Worm (Caenorhabditis elegans) whole organism, mixed stage, embryonic: ENCODE data around the gene cul-3.
A peak's percentile ranks its signal among the peaks of the same experiment; 100 is the strongest.
"Not testable (repeated sequence)": the region's sequence is repeated elsewhere in the genome, so short reads cannot be mapped to it uniquely, and the experiment has no call there.

Experiments used
- ceh-39 ChIP-seq: fragments of 150-350 bp; optimal IDR thresholded peaks from 2 replicates; lab custom pipeline; 2014; ENCODE audit warnings: missing biosample characterization, missing genetic modification characterization
- ceh-83 ChIP-seq: fragments of 200-800 bp; sonication (Bioruptor generic); optimal IDR thresholded peaks from 2 replicates; lab custom pipeline; 2018; ENCODE audit warnings: mild to moderate bottlenecking, missing genetic modification characterization, missing compliant biosample characterization
- ces-1 ChIP-seq: fragments of 150-350 bp; optimal IDR thresholded peaks from 2 replicates; lab custom pipeline; 2014; ENCODE audit warnings: missing biosample characterization, missing genetic modification reagents, missing genetic modification characterization
- cnd-1 ChIP-seq: fragments of 200-800 bp; sonication (Bioruptor generic); optimal IDR thresholded peaks from 2 replicates; lab custom pipeline; 2018; ENCODE audit warnings: mild to moderate bottlenecking, missing genetic modification characterization, missing compliant biosample characterization
- drap-1 ChIP-seq: fragments of 200-800 bp; sonication (Bioruptor generic); optimal IDR thresholded peaks from 3 replicates; lab custom pipeline; 2018; ENCODE audit warnings: mild to moderate bottlenecking, missing genetic modification characterization, missing compliant biosample characterization
- elt-3 ChIP-seq: fragments of 150-350 bp; optimal IDR thresholded peaks from 2 replicates; lab custom pipeline; 2014; ENCODE audit warnings: missing biosample characterization, missing genetic modification characterization
- flh-1 ChIP-seq: fragments of 200-800 bp; sonication (Bioruptor generic); optimal IDR thresholded peaks from 2 replicates; lab custom pipeline; 2018; ENCODE audit warnings: mild to moderate bottlenecking, missing genetic modification characterization, moderate library complexity, missing compliant biosample characterization
- ham-2 ChIP-seq: fragments of 200-800 bp; sonication (Bioruptor generic); optimal IDR thresholded peaks from 2 replicates; lab custom pipeline; 2018; ENCODE audit warnings: mild to moderate bottlenecking, missing genetic modification characterization, missing compliant biosample characterization
- lin-13 ChIP-seq: fragments of 150-350 bp; optimal IDR thresholded peaks from 2 replicates; lab custom pipeline; 2014; ENCODE audit warnings: missing biosample characterization, missing genetic modification characterization
- mab-5 ChIP-seq: fragments of 150-350 bp; optimal IDR thresholded peaks from 2 replicates; lab custom pipeline; 2014; ENCODE audit warnings: missing biosample characterization, missing genetic modification characterization
- mep-1 ChIP-seq: fragments of 150-350 bp; optimal IDR thresholded peaks from 2 replicates; lab custom pipeline; 2017; ENCODE audit warnings: missing biosample characterization, missing genetic modification reagents, missing genetic modification characterization, inconsistent platforms
- mls-2 ChIP-seq: sonication (generic microtip); optimal IDR thresholded peaks from 2 replicates; lab custom pipeline; 2016; ENCODE audit warnings: mild to moderate bottlenecking, missing genetic modification characterization, moderate library complexity, missing compliant biosample characterization
- nhr-2 ChIP-seq: fragments of 150-350 bp; optimal IDR thresholded peaks from 2 replicates; lab custom pipeline; 2014; ENCODE audit warnings: missing biosample characterization, missing genetic modification characterization
- nhr-237 ChIP-seq: fragments of 150-350 bp; optimal IDR thresholded peaks from 2 replicates; lab custom pipeline; 2014; ENCODE audit warnings: missing biosample characterization, missing genetic modification characterization
- nhr-28 ChIP-seq: fragments of 150-350 bp; optimal IDR thresholded peaks from 2 replicates; lab custom pipeline; 2014; ENCODE audit warnings: missing biosample characterization, missing genetic modification characterization
- nhr-76 ChIP-seq: sonication (generic microtip); optimal IDR thresholded peaks from 2 replicates; lab custom pipeline; 2017; ENCODE audit warnings: missing biosample characterization, missing genetic modification characterization
- pha-4 ChIP-seq: fragments of 150-350 bp; optimal IDR thresholded peaks from 2 replicates; lab custom pipeline; 2018; ENCODE audit warnings: missing biosample characterization, missing genetic modification reagents, missing genetic modification characterization
- sem-2 ChIP-seq: fragments of 200-800 bp; sonication (Bioruptor generic); optimal IDR thresholded peaks from 2 replicates; lab custom pipeline; 2018; ENCODE audit warnings: mild to moderate bottlenecking, missing genetic modification characterization, missing compliant biosample characterization
- snpc-4 ChIP-seq: fragments of 150-350 bp; optimal IDR thresholded peaks from 2 replicates; lab custom pipeline; 2014; ENCODE audit warnings: missing biosample characterization, missing genetic modification characterization
- sptf-1 ChIP-seq: sonication (generic microtip); optimal IDR thresholded peaks from 2 replicates; lab custom pipeline; 2017; ENCODE audit warnings: mild to moderate bottlenecking, missing genetic modification characterization, moderate library complexity, missing compliant biosample characterization
- tbx-8 ChIP-seq: fragments of 200-800 bp; sonication (Bioruptor generic); optimal IDR thresholded peaks from 2 replicates; lab custom pipeline; 2018; ENCODE audit warnings: mild to moderate bottlenecking, missing genetic modification characterization, moderate library complexity, missing compliant biosample characterization
- unc-120 ChIP-seq: sonication (generic microtip); optimal IDR thresholded peaks from 2 replicates; lab custom pipeline; 2017; ENCODE audit warnings: missing genetic modification characterization, missing compliant biosample characterization; ENCODE audit not compliant: poor library complexity, severe bottlenecking
- unc-39 ChIP-seq: fragments of 150-350 bp; optimal IDR thresholded peaks from 2 replicates; lab custom pipeline; 2014; ENCODE audit warnings: missing biosample characterization, missing genetic modification characterization
- zip-8 ChIP-seq: fragments of 150-350 bp; optimal IDR thresholded peaks from 2 replicates; lab custom pipeline; 2014; ENCODE audit warnings: missing biosample characterization, missing genetic modification characterization
- ztf-11 ChIP-seq: fragments of 150-350 bp; optimal IDR thresholded peaks from 2 replicates; lab custom pipeline; 2014; ENCODE audit warnings: missing biosample characterization, missing genetic modification characterization

cul-3 gene

DNA sequence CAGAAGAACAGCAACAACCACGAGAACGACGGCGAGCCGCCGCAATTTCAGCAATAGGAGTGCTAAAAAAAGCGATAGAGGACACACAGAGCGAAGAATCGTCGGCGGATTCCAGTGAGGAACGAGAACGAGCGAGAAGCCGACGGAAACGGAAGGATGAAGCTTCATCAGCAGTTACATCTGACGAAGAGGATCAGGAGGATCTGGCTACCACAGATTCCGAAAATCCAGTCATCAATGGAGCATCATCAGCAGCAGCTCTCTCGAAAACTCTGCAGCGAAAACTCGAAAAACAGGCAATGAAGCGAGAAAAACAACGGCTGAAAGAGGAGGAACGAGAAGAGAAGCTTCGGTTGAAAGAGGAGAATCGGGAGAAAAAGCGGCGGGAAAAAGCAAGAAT is 12.2 kb downstream of the cul-3 start:
- TF ChIP-seq nhr-28 (tag; lab: Kevin White, UChicago) = no peak
- no peak for TF ChIP-seq sptf-1
- peak; percentile 38 for TF ChIP-seq ceh-83 (GFP tag; lab: Kevin White, UChicago)
- TF ChIP-seq, all 35 proteins: peak for 1

DNA sequence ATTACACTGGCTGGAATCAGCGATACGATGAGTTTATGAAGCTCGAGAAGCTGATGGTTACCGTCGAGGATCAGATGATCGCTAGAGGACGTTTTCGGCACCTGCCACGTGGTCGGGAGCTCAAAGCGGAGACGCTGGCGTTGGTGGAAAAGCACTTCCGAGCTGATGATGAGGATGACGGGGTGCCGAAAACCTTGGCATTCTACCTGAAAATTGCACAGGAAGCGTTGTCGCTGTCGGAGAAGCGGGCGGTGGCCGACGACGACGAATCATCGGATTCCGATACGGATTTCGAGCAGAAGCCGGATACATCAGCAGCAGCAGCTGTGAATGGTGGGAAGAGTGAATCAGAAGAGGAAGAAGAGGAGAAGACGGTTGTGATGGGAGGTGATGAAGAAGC is 17.5 kb downstream of the cul-3 start:
- TF ChIP-seq ztf-11 (tag; lab: Kevin White, UChicago) (no peak), ham-2 (GFP tag; lab: Kevin White, UChicago) (no peak), unc-120 (tag; lab: Kevin White, UChicago) (no peak), tbx-8 (GFP tag; lab: Kevin White, UChicago) (no peak), snpc-4 (tag; lab: Kevin White, UChicago) (no peak), unc-39 (tag; lab: Kevin White, UChicago) (no peak)

DNA sequence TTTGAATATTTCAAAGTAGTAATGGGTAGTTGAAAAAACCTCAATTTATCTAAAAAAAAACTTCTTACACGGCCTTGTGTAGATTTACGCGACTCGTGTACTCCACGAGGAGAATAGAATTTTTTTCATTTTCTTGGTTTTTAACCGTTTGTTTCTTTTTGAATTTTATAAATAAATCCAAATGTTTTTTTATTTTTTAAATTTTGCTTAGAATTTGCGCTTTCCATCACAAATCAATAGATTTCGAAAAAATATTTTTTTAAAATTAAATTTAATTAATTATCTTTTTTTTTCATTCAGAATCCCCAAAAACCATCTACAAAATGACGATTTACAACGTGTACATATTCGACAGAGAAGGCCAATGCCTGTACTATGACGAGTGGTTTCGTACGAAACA is 24.1 kb downstream of the cul-3 start, which contains the start of gene trpp-1:
Gene trpp-1 (plus strand): TSS at position 301 of the 400 bp plus-strand sequence.
- TF ChIP-seq pha-4 (tag; lab: Kevin White, UChicago) (no peak), drap-1 (no peak), nhr-76 (tag; lab: Kevin White, UChicago) (no peak), nhr-28 (tag; lab: Kevin White, UChicago) (no peak)

DNA sequence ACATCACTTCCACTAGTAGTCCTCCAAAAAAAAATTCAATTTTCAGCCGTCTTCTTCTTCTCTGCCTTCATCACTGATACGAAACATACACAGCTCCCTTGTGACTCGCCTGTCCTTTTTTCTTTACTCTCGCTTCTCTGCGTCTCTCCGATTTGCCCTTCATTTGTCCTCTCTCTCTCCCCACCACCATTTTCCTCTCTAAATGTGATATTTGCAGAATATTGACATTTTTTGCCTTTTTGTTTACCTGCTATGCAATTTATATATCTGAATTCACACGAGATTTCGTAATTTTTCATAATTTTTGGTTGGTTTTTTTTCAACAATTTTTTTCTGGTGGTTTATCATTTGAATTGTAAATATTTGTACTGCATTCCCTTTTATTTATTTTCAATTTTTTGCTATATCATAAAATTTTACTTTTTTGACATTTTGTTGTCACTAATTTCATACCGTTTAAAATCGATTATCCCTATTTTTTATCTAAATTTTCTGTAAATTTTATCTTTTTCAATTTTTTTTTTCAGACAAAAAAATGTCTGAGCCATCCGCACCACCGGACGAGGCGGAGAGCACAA is 26.7 kb downstream of the cul-3 start, which contains the start of gene lec-12:
Gene lec-12 (plus strand): TSS at position 528 of the 578 bp plus-strand sequence.
- peak; percentile 30 for TF ChIP-seq ces-1 (GFP tag; lab: Kevin White, UChicago)
- TF ChIP-seq flh-1 (GFP tag; lab: Kevin White, UChicago) = no peak
- TF ChIP-seq, all 35 proteins: peak for 1

DNA sequence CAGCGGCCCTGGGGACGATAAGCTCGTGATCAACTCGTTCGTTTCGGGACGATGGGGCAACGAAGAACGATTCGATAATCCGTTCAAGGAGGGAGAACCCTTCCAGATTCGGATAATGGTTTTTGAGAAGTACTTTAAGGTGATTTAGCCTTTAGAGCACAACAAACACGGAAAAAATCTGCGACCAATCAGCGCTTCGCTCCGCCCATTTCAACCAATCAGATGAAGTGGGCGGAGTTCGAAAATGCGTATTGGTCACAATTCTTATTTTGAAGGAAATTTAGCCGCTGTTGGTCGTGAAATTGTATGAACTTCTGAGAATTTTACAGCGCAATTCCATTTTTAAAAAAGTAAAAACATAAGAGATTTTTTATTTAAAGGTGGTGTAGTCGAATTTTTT is 29.6 kb downstream of the cul-3 start:
- no peak for TF ChIP-seq sptf-1
- TF ChIP-seq drap-1 = no peak
- TF ChIP-seq sem-2 (GFP tag; lab: Kevin White, UChicago) = no peak
- TF ChIP-seq mls-2 (tag; lab: Kevin White, UChicago) = no peak
- TF ChIP-seq nhr-2 = no peak
- no peak for TF ChIP-seq mab-5 (tag; lab: Kevin White, UChicago)
- no peak for TF ChIP-seq ces-1 (GFP tag; lab: Kevin White, UChicago)
- TF ChIP-seq nhr-237 (tag; lab: Kevin White, UChicago) = no peak
- TF ChIP-seq mep-1 (tag; lab: Kevin White, UChicago) = no peak

DNA sequence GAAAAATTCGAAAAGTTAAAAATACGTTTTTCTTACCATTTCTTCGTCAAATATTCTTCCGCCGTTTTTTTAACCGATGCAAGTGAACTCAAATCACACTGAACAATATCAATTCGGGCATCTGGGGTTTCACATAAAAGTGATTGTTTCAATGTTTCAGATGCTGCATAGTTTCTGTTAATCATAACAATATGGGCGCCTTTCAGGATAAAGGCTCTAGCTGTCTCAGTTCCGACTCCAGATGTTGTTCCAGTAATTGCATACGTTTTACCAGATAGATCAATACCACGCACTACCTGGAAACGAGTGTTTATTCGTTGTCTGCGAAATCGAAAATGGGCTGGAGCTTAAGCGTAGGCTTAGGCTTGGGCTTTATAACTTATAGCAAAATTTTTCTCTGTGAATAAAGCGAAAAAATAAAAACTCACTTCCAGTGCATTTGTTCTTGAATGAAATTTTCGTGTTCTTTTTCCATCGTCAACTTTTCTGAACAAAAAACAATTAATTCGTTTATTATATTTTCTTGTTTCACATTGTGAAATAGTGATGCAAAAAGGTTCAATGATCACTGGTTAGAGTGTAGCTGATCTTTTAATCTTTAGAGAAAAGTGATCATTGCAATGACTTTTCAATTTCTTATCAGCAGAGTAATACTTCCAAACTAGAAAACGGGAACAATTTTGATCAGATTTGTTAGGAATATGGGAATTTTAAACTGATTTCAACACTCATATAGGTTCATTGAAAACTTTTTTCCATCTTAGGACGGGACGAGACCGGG is 34.4 kb downstream of the cul-3 start:
- TF ChIP-seq zip-8 (no peak), ceh-39 (tag; lab: Kevin White, UChicago) (no peak), pha-4 (tag; lab: Kevin White, UChicago) (no peak), nhr-2 (no peak), mab-5 (tag; lab: Kevin White, UChicago) (no peak), flh-1 (GFP tag; lab: Kevin White, UChicago) (no peak), tbx-8 (GFP tag; lab: Kevin White, UChicago) (no peak), mls-2 (tag; lab: Kevin White, UChicago) (no peak), unc-39 (tag; lab: Kevin White, UChicago) (no peak), cnd-1 (no peak), elt-3 (tag; lab: Kevin White, UChicago) (no peak), ceh-83 (GFP tag; lab: Kevin White, UChicago) (no peak), lin-13 (tag; lab: Kevin White, UChicago) (no peak)

DNA sequence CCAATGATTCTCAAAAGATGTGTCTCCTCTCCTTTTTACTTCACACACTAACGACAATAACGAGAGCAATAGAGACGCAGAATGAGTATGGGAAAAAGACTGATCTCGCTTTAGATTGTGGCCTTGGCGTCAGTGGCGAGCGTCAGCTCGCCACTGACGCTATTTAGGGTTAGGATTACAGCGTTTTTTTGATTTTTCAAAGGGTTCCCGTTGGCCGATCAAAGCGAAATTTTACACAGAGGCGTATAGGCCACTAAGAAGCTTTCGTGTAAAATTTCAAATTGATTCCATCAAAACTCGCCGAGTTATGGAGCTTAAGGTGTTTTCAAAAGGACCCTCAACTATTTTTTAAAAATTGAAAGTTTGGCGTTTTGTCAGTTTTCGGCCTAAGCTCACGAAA is 35.5 kb downstream of the cul-3 start, which contains the start of gene DC2.5:
Gene DC2.5 (minus strand): TSS at position 101 of the 400 bp plus-strand sequence.
- TF ChIP-seq ham-2 (GFP tag; lab: Kevin White, UChicago); nhr-2; sem-2 (GFP tag; lab: Kevin White, UChicago): not testable (repeated sequence)
